Worm (Caenorhabditis elegans): Measurements from ENCODE around the gene C08D8.1.

ce11 chrV:8306366-8306765, 39.2 kb upstream of the C08D8.1 start, which contains the start of gene W02D7.8:
- no peak for TF ChIP-seq ama-1 (optimal IDR thresholded peaks at IDR 0.05)
- no peak for TF ChIP-seq nhr-12 (tag; optimal IDR thresholded peaks at IDR 0.05)
- TF ChIP-seq snpc-4 (tag; optimal IDR thresholded peaks at IDR 0.05), result no peak
- TF ChIP-seq lsy-2 (tag; optimal IDR thresholded peaks at IDR 0.05), result no peak
- no peak for TF ChIP-seq nhr-11 (tag; optimal IDR thresholded peaks at IDR 0.05)
- TF ChIP-seq ceh-82 (tag; optimal IDR thresholded peaks at IDR 0.05), result no peak
- no peak for TF ChIP-seq ceh-16 (tag; optimal IDR thresholded peaks at IDR 0.05)
- TF ChIP-seq lin-39 (tag; optimal IDR thresholded peaks at IDR 0.05), result no peak

Measured in whole organism, L2 larva.